Fruit fly (Drosophila melanogaster) whole organism, larva: Measurements from ENCODE around the gene Tig.

ENCODE experiments used
- noc ChIP-seq: fragments of 200-800 bp; sonication (Bioruptor generic); optimal IDR thresholded peaks from 3 replicates; lab custom pipeline; 2019; ENCODE audit warnings: missing biosample characterization, mild to moderate bottlenecking, missing genetic modification characterization, moderate library complexity

Gene Tig

DNA sequence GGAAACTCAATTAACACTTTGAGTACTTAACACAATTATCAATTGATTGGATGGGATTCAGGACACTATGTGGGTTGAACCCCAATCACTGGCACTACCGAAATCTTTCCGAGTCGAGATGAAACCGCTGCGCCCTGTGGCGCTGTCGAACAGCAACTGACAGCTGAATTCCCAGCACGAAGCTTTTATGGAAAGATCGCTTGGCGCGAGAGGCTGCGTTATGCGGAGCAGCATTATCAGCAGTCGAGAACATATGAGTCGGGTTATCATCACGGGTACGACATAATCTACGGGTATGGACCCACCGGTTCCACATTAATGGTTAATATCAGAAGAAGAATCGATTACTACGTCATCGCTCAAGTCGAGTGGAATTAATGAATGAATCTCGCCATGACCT is at the start of gene Tig:
Gene Tig (minus strand): TSS at position 163 of the 400 bp plus-strand sequence.
- peak; percentile 57 for TF ChIP-seq noc (tag; lab: Kevin White, UChicago)

DNA sequence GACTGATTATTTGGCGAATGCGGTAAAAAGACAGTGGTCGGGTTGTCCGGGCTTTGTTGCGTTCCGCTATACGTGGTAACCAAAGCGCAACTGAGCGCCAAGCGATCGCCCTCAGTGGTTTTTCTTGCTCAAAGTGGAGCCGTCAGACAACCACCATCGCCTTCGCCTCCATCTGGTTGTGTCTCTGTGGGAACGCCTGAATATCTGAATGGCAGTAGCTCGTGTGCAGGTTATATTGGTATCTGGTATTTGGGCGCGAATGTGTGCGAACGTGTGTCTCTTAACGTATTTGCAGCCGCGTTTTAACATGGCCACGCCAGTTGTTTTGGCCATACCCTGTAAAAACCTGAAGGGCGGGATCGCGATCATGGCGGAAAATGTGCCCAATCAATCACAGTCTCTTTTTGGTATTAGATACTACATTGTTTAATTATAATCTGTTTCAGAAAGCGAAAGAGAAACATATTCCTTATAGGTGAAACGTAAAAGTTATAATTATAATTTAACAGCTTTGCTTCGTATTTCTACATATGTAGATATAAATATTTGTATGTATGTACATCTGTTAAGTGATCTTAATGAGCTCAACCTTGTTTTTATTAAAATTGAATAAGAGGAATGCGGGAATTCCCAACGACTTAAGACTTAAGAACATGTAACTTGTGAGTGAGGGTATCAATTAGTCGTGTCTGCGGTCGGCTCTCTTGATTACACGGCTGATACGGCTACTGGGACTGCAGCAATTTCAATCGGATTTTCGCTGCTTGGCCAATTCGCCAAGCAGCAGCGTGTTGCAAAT is 49.1 kb upstream of the Tig start:
- peak; percentile 60 for TF ChIP-seq noc (tag; lab: Kevin White, UChicago)

DNA sequence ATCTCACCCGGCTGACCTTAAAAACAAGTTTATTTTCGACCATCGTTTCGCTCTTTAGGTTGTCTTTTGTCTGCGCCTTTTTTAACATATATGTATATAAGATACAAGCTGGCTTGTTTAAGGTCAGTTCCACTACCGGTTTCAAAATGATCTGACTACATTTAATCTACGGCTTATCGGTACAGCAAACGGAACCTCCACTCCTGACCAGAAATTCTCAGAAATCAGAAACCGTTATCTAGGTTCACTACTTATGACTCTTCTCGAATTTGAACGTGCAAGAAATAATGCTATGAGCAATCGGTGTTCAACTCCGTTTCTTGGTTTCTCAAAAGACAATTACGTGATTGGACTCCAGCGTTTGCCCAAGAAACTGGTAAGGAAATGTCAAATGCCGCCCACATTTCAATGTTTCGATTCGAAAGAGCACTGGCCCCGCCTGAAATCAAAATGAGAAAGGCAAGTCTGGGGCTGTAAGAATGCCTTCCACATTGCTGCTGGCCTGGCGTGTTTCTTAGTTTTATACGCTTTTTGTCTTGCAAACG is 47.1 kb upstream of the Tig start:
- TF ChIP-seq noc (tag; lab: Kevin White, UChicago) = no peak

DNA sequence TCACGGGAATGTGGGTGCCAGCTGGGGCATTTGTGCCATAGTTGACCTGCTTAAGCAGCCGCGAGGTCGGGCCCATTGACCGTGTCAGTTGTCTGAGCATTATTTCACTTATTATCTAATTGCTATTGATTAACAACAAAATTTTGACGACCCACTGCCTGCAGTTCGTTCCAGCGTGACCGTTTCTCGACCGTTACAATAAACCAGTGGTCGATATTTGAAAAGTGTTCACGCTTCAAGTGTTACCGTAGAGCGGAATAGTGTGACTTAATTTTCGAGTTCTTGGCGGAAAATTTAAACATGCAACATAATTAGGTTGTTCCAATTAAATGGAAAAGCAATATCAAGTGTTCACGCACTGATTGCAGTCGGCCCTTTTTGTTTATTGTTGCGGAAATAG is 44.4 kb upstream of the Tig start, which contains the start of gene HemK1:
Gene HemK1 (minus strand): TSS at position 190 of the 400 bp plus-strand sequence.
- TF ChIP-seq noc (tag; lab: Kevin White, UChicago) = no peak

DNA sequence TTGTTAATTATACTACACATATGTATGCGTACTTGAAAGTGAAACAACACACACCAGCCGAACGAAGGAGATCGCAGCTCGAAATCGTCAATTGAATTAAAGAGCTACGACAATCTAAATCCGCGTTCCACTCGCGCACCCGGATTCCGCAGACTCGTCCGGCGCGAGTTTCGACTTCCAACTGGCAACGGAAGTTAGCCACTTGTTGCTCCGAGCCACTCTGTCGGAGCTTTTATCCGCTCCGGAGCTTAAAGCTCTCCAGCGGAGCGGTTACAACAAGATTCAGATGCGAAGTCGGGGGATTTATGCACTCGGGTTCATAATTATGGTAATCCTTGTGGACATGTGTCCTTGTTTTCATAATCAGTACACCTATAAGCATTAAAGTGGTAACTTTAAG is 42.4 kb upstream of the Tig start, which contains the start of gene Rchy1:
Gene Rchy1 (minus strand): TSS at position 173 of the 400 bp plus-strand sequence.
- no peak for TF ChIP-seq noc (tag; lab: Kevin White, UChicago)

DNA sequence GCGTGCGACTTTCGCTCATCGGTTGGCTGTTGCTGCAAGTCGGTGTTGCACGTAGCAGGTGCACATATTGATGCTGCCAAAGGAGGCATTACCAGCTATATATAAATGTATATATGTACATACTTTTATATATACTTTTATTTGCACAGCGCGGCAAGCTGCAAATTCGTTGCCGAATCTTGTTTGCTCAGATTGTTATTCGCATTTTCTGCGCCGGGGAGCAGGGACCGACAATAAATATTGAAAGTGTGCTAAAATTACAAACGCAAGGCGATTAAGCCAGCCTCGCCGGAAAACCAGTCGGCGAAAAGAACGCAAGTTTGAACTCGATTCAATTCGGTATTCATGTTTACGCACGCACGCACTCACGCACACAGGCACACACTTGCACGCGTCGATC is 41.7 kb upstream of the Tig start:
- no peak for TF ChIP-seq noc (tag; lab: Kevin White, UChicago)

DNA sequence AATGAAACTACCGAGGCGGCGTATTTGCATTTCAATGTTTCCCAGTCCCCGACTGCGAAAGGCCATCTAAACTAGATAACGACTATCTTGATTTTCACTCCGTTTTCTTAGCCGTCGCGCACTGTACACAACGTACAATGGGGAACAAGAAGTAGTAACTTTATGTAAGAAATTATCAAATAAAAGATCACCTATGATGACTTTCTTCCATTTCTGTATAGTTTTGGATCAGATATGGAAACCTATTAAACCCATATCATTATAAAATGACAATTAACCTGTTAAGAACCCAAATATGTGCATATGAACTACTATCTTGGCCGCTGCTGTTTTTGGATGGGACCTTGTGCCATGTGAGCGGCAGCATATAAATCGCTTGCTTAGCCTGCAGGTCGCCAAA is 41.2 kb upstream of the Tig start:
- TF ChIP-seq noc (tag; lab: Kevin White, UChicago) = no peak

DNA sequence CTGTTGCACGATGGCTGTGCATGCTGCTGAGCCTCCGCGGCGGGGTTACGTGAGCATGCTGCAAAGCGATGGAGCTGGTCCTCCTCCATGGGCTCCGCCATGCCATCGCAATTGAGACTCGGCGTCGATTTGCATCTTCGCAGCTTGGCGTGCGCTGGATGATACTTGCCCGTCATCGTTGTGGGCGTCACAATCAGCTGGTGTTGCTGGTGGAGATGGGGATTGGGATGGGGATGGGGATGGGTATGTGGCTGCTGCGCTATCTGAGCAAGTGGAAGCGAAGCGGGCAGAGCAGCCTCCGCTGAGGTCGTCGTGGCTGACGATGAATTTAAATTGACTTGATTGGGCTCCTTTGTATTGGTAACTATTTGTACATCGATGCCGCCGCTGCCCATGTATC is 40.3 kb upstream of the Tig start:
- TF ChIP-seq noc (tag; lab: Kevin White, UChicago) = no peak

DNA sequence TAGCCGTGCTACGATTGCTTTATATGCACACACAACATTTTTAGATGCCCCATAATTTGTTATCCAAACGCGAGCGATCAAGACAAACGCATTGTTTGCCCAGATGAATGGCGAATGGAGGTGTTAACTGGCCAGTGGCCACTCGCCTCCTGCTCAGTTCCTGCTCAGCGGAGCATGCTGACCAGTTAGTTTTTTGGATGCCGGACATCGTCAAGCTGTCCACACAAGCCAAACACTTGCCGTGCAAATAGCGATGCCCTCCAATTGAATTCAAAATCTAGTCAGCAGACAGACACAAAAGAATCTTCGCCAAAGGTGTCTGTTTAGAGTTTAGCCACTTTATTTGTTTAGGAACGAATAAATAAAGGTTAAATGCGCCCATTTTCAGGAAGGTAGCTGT is 39.1 kb upstream of the Tig start:
- no peak for TF ChIP-seq noc (tag; lab: Kevin White, UChicago)

DNA sequence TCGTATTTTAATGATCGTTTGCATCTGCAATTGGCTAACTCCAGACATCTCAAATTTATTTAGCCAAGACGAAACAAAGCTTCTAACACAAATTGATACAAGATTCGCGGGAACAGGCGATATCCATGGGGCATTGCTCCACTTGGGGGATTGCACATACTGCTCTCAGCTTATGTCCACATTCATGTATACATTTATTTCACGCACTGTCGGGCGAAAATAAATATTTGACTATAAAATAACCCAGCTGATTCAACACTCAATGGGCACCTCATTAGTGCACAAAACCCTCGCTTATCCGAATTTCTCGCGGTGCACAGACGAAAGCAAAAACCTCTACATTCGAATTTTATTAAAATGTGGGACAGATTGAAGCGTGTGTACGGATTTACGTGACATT is 38.4 kb upstream of the Tig start:
- peak; percentile 38 for TF ChIP-seq noc (tag; lab: Kevin White, UChicago)

DNA sequence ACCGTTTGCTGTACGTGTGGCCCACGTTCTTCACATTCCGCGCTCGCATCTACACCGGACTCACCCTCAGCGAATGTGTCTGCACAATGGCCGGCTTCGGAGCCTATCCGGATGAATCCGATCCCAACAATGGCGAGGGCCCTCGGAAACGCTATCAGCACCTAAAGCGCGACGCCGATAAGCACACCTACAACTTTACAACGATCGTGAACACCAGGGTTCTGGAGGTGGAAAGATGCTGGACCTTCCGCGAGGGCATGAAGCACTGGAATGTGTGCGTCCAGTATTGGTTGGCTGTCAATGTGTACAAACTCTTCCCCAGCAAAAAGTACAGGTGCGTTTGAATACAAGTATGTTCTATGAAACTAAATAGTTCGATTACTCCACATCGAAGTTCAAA is 34.5 kb upstream of the Tig start:
- no peak for TF ChIP-seq noc (tag; lab: Kevin White, UChicago)

DNA sequence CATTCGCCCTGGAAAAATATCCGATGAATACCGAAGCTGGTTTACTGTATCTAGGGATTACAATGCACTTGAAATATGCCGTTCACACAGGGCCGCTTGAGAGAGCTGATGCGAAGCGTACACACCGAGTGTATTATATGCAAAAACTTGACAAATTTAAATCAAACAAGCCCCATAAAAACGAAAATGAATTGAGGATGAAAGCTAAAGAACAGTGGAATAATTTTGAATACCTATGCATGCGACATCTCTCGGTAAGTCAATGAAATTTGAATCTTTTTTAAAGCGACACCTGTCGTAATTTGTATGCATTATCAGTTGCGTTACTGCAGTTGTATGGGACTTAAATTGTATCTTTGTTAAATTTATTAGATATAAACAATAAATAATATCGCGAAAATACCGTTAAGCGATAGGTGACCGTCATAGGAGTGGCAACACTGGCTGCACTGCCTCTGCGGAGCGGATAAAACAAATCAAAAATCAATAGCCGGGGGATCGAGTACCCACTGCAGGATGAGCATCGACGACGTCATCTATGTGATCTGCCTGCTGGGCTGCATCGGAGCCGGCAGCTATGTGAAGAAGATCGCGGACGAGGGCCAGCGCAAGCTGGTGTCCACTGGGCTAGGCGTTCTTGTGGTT is 33.0 kb upstream of the Tig start, which contains the start of gene frj:
Gene frj (plus strand): TSS at position 98 of the 645 bp plus-strand sequence.
- TF ChIP-seq noc (tag; lab: Kevin White, UChicago) = no peak

DNA sequence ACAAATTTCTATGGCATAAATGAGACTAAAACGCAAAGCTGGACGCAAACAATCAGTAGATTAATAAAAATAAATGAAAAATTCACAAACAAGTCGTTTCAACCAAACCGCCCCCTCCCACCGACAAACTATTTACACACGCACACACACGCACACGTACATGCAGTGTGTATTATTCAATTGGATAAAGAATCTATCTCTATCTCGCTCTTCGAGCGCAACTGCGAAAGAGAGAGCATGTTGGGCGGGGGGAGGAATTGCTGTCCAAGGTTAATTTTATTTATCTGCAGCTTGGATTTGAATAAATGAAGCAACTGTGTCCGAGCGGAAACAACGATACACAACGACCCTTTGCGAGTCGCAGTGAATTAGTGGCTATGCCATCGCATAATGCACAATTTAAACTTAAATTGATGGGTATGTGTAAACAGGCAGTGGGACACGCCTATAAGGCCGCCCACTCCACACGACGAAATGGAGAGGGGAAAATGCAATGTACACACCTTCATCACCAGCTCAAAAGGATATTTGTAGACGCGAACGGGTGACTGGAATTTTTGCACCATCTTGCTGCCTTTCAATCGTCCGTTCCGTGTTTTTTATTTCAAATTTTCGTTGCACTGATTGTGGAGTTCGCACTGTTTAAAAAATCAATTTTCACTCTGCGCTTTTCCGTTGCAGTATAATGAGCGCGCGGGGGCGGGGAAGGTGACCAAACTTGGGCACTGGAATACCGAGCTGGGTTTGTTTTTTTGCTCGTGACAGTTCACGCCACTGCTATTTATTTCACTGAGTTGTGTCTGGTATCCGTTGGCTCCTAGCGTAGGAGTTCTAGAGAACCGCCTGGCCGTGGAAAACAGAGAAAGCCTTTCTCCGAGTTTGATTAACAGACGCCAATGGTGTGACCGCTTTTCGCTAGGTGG is 32.2 kb upstream of the Tig start, which contains the start of gene retm:
Gene retm (minus strand): TSS at position 898 of the 923 bp plus-strand sequence.
- TF ChIP-seq noc (tag; lab: Kevin White, UChicago) = peak; percentile 44

DNA sequence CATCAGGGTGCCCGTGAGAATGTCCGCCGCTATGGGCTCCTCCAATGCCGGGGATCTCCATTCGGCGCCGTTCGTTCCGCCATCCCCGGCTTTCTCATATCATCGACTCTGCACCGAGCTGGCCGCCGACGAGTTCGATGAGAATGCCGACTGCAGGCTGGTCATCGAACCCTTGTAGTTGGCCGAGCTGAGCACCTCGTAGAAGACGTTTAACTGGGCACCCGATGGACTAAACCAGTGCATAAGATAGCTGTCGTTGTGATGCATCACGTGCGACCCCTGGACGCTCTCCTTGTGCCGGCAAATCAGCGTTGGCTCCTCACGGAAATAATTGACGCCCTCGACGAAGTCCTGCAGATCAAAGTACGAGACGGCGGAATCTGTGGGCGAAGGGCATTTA is 26.6 kb upstream of the Tig start:
- no peak for TF ChIP-seq noc (tag; lab: Kevin White, UChicago)

DNA sequence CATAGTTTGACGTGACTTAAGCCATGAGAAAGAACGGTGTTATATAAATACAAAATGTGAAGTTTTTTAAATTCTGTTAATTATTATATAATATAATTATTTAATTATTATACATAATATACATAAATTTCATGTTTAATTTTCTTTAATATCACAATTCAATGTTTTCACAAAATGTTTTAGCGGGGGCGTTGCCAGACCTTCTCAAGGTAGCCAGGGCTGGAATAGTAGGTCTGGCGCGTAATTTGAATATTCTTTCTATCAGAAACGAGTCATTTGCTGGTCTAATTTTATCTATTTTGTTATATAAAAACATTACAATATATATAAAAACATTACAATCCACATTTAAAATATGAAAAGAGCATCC is 25.2 kb upstream of the Tig start, which contains the start of gene Acox3:
Gene Acox3 (minus strand): TSS at position 70 of the 370 bp plus-strand sequence.
- no peak for TF ChIP-seq noc (tag; lab: Kevin White, UChicago)
